Worm (Caenorhabditis elegans) whole organism, L3 larva: Measurements from ENCODE around the gene gpr-1.

Source experiments
- R02D3.7 ChIP-seq: fragments of 150-350 bp; optimal IDR thresholded peaks from 2 replicates; lab custom pipeline; 2014; ENCODE audit warnings: missing biosample characterization, missing genetic modification characterization
- aly-2 ChIP-seq: fragments of 150-350 bp; optimal IDR thresholded peaks from 2 replicates; lab custom pipeline; 2014; ENCODE audit warnings: missing biosample characterization, missing genetic modification characterization
- ceh-28 ChIP-seq: fragments of 150-350 bp; optimal IDR thresholded peaks from 2 replicates; lab custom pipeline; 2014; ENCODE audit warnings: missing biosample characterization, missing genetic modification reagents, missing genetic modification characterization
- ceh-82 ChIP-seq: fragments of 150-350 bp; optimal IDR thresholded peaks from 2 replicates; lab custom pipeline; 2014; ENCODE audit warnings: missing biosample characterization, missing genetic modification characterization
- ceh-9 ChIP-seq: sonication (generic microtip); optimal IDR thresholded peaks from 2 replicates; lab custom pipeline; 2018; ENCODE audit warnings: missing biosample characterization, missing genetic modification characterization
- daf-12 ChIP-seq: fragments of 150-350 bp; optimal IDR thresholded peaks from 2 replicates; lab custom pipeline; 2014; ENCODE audit warnings: missing biosample characterization, missing genetic modification reagents, missing genetic modification characterization
- egl-27 ChIP-seq: sonication (generic microtip); optimal IDR thresholded peaks from 4 replicates; lab custom pipeline; 2017; ENCODE audit warnings: missing biosample characterization, missing genetic modification reagents, missing genetic modification characterization
- egl-5 ChIP-seq: fragments of 150-350 bp; optimal IDR thresholded peaks from 2 replicates; lab custom pipeline; 2017; ENCODE audit warnings: missing biosample characterization, missing genetic modification reagents, missing genetic modification characterization, inconsistent platforms
- elt-2 ChIP-seq: sonication (generic microtip); optimal IDR thresholded peaks from 2 replicates; lab custom pipeline; 2016; ENCODE audit warnings: missing genetic modification reagents, mild to moderate bottlenecking, missing genetic modification characterization, missing compliant biosample characterization
- elt-3 ChIP-seq, 3 experiments: fragments of 150-350 bp in 1 of 3; sonication (generic microtip) in 2 of 3; optimal IDR thresholded peaks; 2 replicates in 2 of 3; 4 replicates in 1 of 3; lab custom pipeline; 2014 to 2017; ENCODE audit warnings: missing biosample characterization in 3 of 3, missing genetic modification characterization in 3 of 3
- eor-1 ChIP-seq, 2 experiments: fragments of 150-350 bp; optimal IDR thresholded peaks; 2 replicates each; lab custom pipeline; 2014 to 2018; ENCODE audit warnings: missing biosample characterization in 2 of 2, missing genetic modification characterization in 2 of 2
- fkh-10 ChIP-seq: sonication (generic microtip); optimal IDR thresholded peaks from 2 replicates; lab custom pipeline; 2017; ENCODE audit warnings: missing biosample characterization, missing genetic modification reagents, missing genetic modification characterization
- fkh-2 ChIP-seq: fragments of 150-350 bp; optimal IDR thresholded peaks from 2 replicates; lab custom pipeline; 2014; ENCODE audit warnings: missing biosample characterization, missing genetic modification reagents, missing genetic modification characterization
- hmg-11 ChIP-seq: sonication (generic microtip); optimal IDR thresholded peaks from 2 replicates; lab custom pipeline; 2016; ENCODE audit warnings: missing genetic modification characterization, missing compliant biosample characterization
- lin-15B ChIP-seq: fragments of 150-350 bp; optimal IDR thresholded peaks from 2 replicates; lab custom pipeline; 2014; ENCODE audit warnings: missing biosample characterization, missing genetic modification characterization
- lin-39 ChIP-seq: fragments of 150-350 bp; optimal IDR thresholded peaks from 2 replicates; lab custom pipeline; 2018; ENCODE audit warnings: missing biosample characterization, missing genetic modification reagents, missing genetic modification characterization
- mdl-1 ChIP-seq: fragments of 150-350 bp; optimal IDR thresholded peaks from 2 replicates; lab custom pipeline; 2014; ENCODE audit warnings: missing biosample characterization, missing genetic modification characterization
- nfya-1 ChIP-seq: sonication (generic microtip); optimal IDR thresholded peaks from 2 replicates; lab custom pipeline; 2017; ENCODE audit warnings: missing genetic modification characterization, mild to moderate bottlenecking, missing compliant biosample characterization, antibody characterized with exemption, moderate library complexity; ENCODE audit not compliant: insufficient read depth
- nhr-11 ChIP-seq: fragments of 150-350 bp; optimal IDR thresholded peaks from 2 replicates; lab custom pipeline; 2014; ENCODE audit warnings: missing biosample characterization, missing genetic modification characterization
- nhr-12 ChIP-seq: fragments of 150-350 bp; optimal IDR thresholded peaks from 2 replicates; lab custom pipeline; 2014; ENCODE audit warnings: missing biosample characterization, missing genetic modification characterization
- nhr-23 ChIP-seq: fragments of 150-350 bp; optimal IDR thresholded peaks from 2 replicates; lab custom pipeline; 2014; ENCODE audit warnings: missing biosample characterization, missing genetic modification reagents, missing genetic modification characterization
- nhr-237 ChIP-seq: fragments of 150-350 bp; optimal IDR thresholded peaks from 2 replicates; lab custom pipeline; 2014; ENCODE audit warnings: missing biosample characterization, missing genetic modification characterization
- nhr-28 ChIP-seq: fragments of 150-350 bp; optimal IDR thresholded peaks from 2 replicates; lab custom pipeline; 2014; ENCODE audit warnings: missing biosample characterization, missing genetic modification characterization
- nhr-43 ChIP-seq: sonication (generic microtip); optimal IDR thresholded peaks from 2 replicates; lab custom pipeline; 2016; ENCODE audit warnings: mild to moderate bottlenecking, missing genetic modification characterization, missing compliant biosample characterization; ENCODE audit not compliant: poor library complexity, severe bottlenecking
- nhr-77 ChIP-seq: fragments of 150-350 bp; optimal IDR thresholded peaks from 2 replicates; lab custom pipeline; 2014; ENCODE audit warnings: missing biosample characterization, missing genetic modification characterization
- pha-4 ChIP-seq: fragments of 150-350 bp; optimal IDR thresholded peaks from 2 replicates; lab custom pipeline; 2014; ENCODE audit warnings: missing biosample characterization, missing genetic modification reagents, missing genetic modification characterization
- pqm-1 ChIP-seq: fragments of 150-350 bp; optimal IDR thresholded peaks from 2 replicates; lab custom pipeline; 2017; ENCODE audit warnings: missing biosample characterization, missing genetic modification characterization, inconsistent platforms
- sea-2 ChIP-seq: fragments of 150-350 bp; sonication (generic microtip); optimal IDR thresholded peaks from 4 replicates; lab custom pipeline; 2014; ENCODE audit warnings: missing biosample characterization, missing genetic modification reagents, missing genetic modification characterization
- snpc-4 ChIP-seq: fragments of 150-350 bp; optimal IDR thresholded peaks from 2 replicates; lab custom pipeline; 2014; ENCODE audit warnings: missing biosample characterization, missing genetic modification characterization
- tbx-2 ChIP-seq: sonication (generic microtip); optimal IDR thresholded peaks from 2 replicates; lab custom pipeline; 2016; ENCODE audit warnings: mild to moderate bottlenecking, missing genetic modification characterization, missing compliant biosample characterization
- unc-39 ChIP-seq: sonication (generic microtip); optimal IDR thresholded peaks from 4 replicates; lab custom pipeline; 2017; ENCODE audit warnings: missing biosample characterization, missing genetic modification characterization
- unc-62 ChIP-seq: fragments of 150-350 bp; sonication (generic microtip); optimal IDR thresholded peaks from 4 replicates; lab custom pipeline; 2014; ENCODE audit warnings: missing biosample characterization, missing genetic modification reagents, missing genetic modification characterization
- zag-1 ChIP-seq: fragments of 150-350 bp; optimal IDR thresholded peaks from 2 replicates; lab custom pipeline; 2014; ENCODE audit warnings: missing biosample characterization, missing genetic modification characterization
- ztf-11 ChIP-seq: fragments of 150-350 bp; optimal IDR thresholded peaks from 2 replicates; lab custom pipeline; 2014; ENCODE audit warnings: missing biosample characterization, missing genetic modification characterization

Gene gpr-1

DNA sequence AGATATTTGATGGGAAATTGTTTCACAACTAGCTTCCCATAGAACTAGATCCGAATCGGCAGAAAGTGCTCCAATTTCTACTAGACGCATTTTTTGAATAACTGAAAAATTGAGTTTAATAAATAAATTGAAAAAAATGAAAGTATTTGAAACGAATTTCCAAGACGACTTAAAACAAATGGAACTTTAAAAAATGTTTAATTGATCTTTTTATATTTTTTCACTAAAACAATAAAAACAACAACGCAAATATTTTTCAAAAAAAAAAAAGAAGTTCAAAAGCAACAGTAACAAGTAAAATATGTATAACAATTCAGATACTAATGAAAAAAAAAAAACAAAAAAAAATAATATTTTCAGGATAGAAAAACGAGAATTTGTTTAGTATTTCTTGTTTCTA, 19.0 kb upstream of the gpr-1 start, which contains the start of gene C06E1.9:
TSS of gene C06E1.9 (minus strand) at position 101 of the 400 bp plus-strand sequence.
- TF ChIP-seq nhr-77 (tag; lab: Kevin White, UChicago) (no peak), nhr-11 (tag; lab: Kevin White, UChicago) (no peak), lin-15B (tag; lab: Kevin White, UChicago) (no peak), unc-39 (tag; lab: Kevin White, UChicago) (no peak), zag-1 (tag; lab: Kevin White, UChicago) (no peak), nhr-12 (tag; lab: Kevin White, UChicago) (no peak), ztf-11 (tag; lab: Kevin White, UChicago) (no peak), snpc-4 (tag; lab: Kevin White, UChicago) (no peak), ceh-9 (tag; lab: Kevin White, UChicago) (no peak), tbx-2 (tag; lab: Kevin White, UChicago) (no peak), lin-39 (no peak), nhr-28 (tag; lab: Kevin White, UChicago) (no peak), hmg-11 (tag; lab: Kevin White, UChicago) (no peak), daf-12 (tag; lab: Kevin White, UChicago) (no peak), nhr-237 (tag; lab: Kevin White, UChicago) (no peak), elt-3 (tag; optimal IDR thresholded peaks at IDR 0.05; lab: Kevin White, UChicago) (no peak)
- TF ChIP-seq, all 47 proteins: peak for 0

DNA sequence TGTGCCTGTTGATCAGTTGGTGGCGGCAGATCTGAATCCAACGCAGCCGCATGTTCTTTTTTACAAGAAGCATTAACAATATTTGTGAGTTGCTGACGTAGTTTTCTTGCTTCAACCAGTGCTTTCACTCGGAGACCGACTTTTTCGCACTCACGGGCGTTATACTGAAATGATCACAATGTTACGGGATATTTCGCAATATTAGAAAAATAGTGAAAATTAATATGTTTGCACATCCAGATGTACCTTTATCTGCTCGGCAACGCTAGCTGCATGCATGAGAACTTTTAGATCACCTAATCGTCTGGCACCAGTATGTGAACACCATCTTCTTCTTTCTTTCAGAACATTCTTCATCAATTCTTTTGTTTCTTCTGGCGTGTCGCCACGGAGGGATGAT, 17.4 kb upstream of the gpr-1 start:
- no peak for TF ChIP-seq nhr-43 (tag; lab: Kevin White, UChicago)
- TF ChIP-seq ceh-82 (tag; lab: Kevin White, UChicago) = no peak
- no peak for TF ChIP-seq fkh-2 (tag; lab: Kevin White, UChicago)
- no peak for TF ChIP-seq nhr-28 (tag; lab: Kevin White, UChicago)
- TF ChIP-seq aly-2 (tag; lab: Kevin White, UChicago) = no peak
- no peak for TF ChIP-seq unc-39 (tag; lab: Kevin White, UChicago)
- no peak for TF ChIP-seq ceh-9 (tag; lab: Kevin White, UChicago)
- TF ChIP-seq ceh-28 (tag; lab: Kevin White, UChicago) = no peak
- no peak for TF ChIP-seq hmg-11 (tag; lab: Kevin White, UChicago)
- TF ChIP-seq unc-62 (GFP tag; lab: Kevin White, UChicago) = no peak
- no peak for TF ChIP-seq nhr-23 (tag; lab: Kevin White, UChicago)

DNA sequence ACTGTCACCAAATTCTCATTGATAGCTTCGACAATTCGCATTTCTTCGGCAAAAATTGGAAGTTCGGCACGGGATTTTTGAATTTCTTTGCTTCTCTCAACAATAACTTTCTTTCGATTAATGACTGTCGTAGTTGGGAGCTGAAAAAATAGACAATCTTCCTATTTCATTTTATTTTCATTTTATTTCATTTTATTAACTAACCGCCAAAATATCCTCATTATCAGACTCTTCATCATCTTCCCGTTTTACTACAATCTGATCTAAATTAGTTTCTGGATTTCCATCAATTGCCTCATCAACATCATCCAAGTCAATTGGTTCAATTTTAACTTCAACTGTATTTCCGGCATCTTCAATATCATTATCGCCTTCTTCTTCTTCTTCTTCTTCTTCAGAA, 15.2 kb upstream of the gpr-1 start:
- TF ChIP-seq hmg-11 (tag; lab: Kevin White, UChicago) (no peak), ceh-82 (tag; lab: Kevin White, UChicago) (no peak), nfya-1 (tag; lab: Kevin White, UChicago) (no peak), nhr-28 (tag; lab: Kevin White, UChicago) (no peak), egl-5 (tag; lab: Kevin White, UChicago) (no peak), pqm-1 (no peak), mdl-1 (tag; lab: Kevin White, UChicago) (no peak), eor-1 (tag; optimal IDR thresholded peaks at IDR 0.05; lab: Kevin White, UChicago) (no peak)
- TF ChIP-seq, all 47 proteins: peak for 0

DNA sequence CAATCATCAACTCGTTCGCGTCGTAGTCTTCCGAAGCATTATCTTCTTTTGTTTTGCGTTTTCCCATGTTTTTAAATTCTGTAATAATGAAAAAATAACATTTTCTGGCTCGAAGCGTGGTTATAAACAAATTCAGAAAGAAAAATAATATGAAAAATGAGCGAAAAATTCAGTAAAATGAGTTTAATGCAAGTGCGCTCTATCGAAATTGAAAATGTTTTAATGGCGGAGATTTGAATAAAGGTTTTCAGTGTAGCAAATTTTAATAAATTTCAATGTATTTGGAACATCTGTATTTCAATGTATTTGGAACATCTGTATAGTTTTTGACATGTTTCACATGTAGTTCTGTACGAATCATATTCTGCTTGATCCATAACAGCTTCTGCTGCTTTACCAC, 14.2 kb upstream of the gpr-1 start, which contains the start of gene rha-2:
TSS of gene rha-2 (minus strand) at position 80 of the 400 bp plus-strand sequence.
- no peak for TF ChIP-seq eor-1 (tag; optimal IDR thresholded peaks at IDR 0.05; lab: Kevin White, UChicago)
- peak; percentile 51 for TF ChIP-seq pha-4 (tag; lab: Kevin White, UChicago)
- TF ChIP-seq lin-15B (tag; lab: Kevin White, UChicago) = peak; percentile 44
- TF ChIP-seq hmg-11 (tag; lab: Kevin White, UChicago) = peak; percentile 9
- peak; percentile 20 for TF ChIP-seq nfya-1 (tag; lab: Kevin White, UChicago)

DNA sequence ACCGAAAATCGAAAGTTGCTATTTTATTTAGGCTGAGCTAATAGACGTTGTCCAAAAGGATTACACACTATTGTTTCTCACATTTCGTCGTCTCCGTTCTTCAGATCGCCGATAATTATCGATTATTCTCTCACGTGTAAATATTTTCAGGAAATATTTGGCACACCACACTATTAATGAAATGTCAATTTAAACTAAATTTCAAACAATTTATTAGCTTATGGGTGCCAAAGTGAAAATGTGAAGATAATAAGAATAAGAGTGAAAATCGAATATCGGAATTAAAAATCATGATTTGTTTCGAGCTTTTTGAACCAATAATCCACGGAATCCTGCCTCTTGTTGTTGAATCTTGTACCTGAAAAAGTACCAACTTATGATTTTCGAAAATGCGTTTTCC, 12.1 kb upstream of the gpr-1 start, which contains the start of gene C06E1.11:
TSS of gene C06E1.11 (minus strand) at position 101 of the 400 bp plus-strand sequence.
- TF ChIP-seq nhr-28 (tag; lab: Kevin White, UChicago) = no peak
- no peak for TF ChIP-seq pha-4 (tag; lab: Kevin White, UChicago)
- TF ChIP-seq R02D3.7 (tag; lab: Kevin White, UChicago) = no peak
- no peak for TF ChIP-seq sea-2 (GFP tag; lab: Kevin White, UChicago)
- TF ChIP-seq fkh-10 = no peak
- no peak for TF ChIP-seq egl-27 (tag; lab: Kevin White, UChicago)
- TF ChIP-seq aly-2 (tag; lab: Kevin White, UChicago) = no peak
- no peak for TF ChIP-seq daf-12 (tag; lab: Kevin White, UChicago)
- TF ChIP-seq elt-2 = no peak
